Worm (Caenorhabditis elegans) whole organism, L1 larva: ENCODE data around the gene Y47D7A.15.

Experiments
- efl-1 ChIP-seq, 4 experiments: fragments of 150-350 bp; optimal IDR thresholded peaks in 3 of 4; peaks in 1 of 4; 1 replicate in 1 of 4; 2 replicates in 3 of 4; lab custom pipeline; 2014; ENCODE audit warnings: missing biosample characterization in 2 of 4, missing genetic modification characterization in 2 of 4, missing genetic modification reagents in 2 of 4
- elt-2 ChIP-seq: sonication (generic microtip); optimal IDR thresholded peaks from 2 replicates; lab custom pipeline; 2016; ENCODE audit warnings: missing genetic modification characterization, mild to moderate bottlenecking, inconsistent platforms, missing compliant biosample characterization, missing genetic modification reagents
- fos-1 ChIP-seq: fragments of 150-350 bp; optimal IDR thresholded peaks from 2 replicates; lab custom pipeline; 2014; ENCODE audit warnings: missing biosample characterization, missing genetic modification characterization
- lin-15B ChIP-seq: fragments of 150-350 bp; sonication (generic microtip); optimal IDR thresholded peaks from 3 replicates; lab custom pipeline; 2014; ENCODE audit warnings: missing biosample characterization, missing genetic modification characterization
- mdl-1 ChIP-seq, 2 experiments: fragments of 150-350 bp; optimal IDR thresholded peaks; 2 replicates each; lab custom pipeline; 2014 to 2017; ENCODE audit warnings: missing biosample characterization in 2 of 2, missing genetic modification characterization in 2 of 2, inconsistent platforms in 1 of 2
- nhr-237 ChIP-seq: fragments of 150-350 bp; optimal IDR thresholded peaks from 2 replicates; lab custom pipeline; 2014; ENCODE audit warnings: missing biosample characterization, missing genetic modification characterization
- nhr-77 ChIP-seq: fragments of 150-350 bp; optimal IDR thresholded peaks from 2 replicates; lab custom pipeline; 2014; ENCODE audit warnings: missing biosample characterization, missing genetic modification characterization
- pqm-1 ChIP-seq: sonication (generic microtip); optimal IDR thresholded peaks from 3 replicates; lab custom pipeline; 2017; ENCODE audit warnings: missing biosample characterization, missing genetic modification characterization
- rnt-1 ChIP-seq: sonication (generic microtip); optimal IDR thresholded peaks from 2 replicates; lab custom pipeline; 2016; ENCODE audit warnings: mild to moderate bottlenecking, missing genetic modification characterization, moderate library complexity, missing compliant biosample characterization
- tlp-1 ChIP-seq: fragments of 150-350 bp; optimal IDR thresholded peaks from 2 replicates; lab custom pipeline; 2014; ENCODE audit warnings: missing biosample characterization, missing genetic modification characterization
- unc-86 ChIP-seq: sonication (generic microtip); optimal IDR thresholded peaks from 2 replicates; lab custom pipeline; 2016; ENCODE audit warnings: missing genetic modification characterization, missing compliant biosample characterization
- zag-1 ChIP-seq: fragments of 150-350 bp; optimal IDR thresholded peaks from 2 replicates; lab custom pipeline; 2014; ENCODE audit warnings: missing biosample characterization, missing genetic modification characterization
- zip-4 ChIP-seq: fragments of 200-800 bp; sonication (Bioruptor generic); optimal IDR thresholded peaks from 2 replicates; lab custom pipeline; 2018; ENCODE audit warnings: mild to moderate bottlenecking, missing genetic modification characterization, moderate library complexity, missing compliant biosample characterization

DNA sequence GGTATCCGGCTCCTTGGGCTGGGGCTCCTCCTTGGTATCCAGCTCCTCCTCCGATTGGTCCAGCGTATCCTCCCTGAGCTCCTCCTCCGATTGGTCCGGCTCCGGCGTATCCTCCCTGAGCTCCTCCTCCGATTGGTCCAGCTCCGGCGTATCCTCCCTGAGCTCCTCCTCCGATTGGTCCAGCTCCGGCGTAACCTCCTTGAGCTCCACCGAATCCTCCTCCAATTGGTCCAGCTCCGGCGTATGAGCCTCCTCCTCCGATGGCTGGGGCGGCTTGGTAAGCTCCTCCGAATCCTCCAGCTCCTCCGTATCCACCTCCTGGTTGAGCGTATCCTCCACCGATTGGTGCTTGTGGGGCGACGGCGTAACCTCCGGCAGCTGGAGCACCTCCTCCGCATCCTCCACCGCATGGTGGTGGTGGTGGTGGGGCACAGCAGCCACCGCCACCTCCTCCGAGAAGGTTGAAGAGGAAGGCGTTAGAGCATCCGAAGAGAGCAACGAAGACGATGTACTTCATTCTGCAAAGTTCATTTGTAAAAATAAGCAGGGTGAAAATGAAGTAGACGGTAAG, 2.5 kb upstream of the Y47D7A.15 start, which contains the start of gene Y47D7A.13:
- TF ChIP-seq pqm-1 (no peak), unc-86 (tag; lab: Kevin White, UChicago) (no peak), efl-1 (optimal IDR thresholded peaks at IDR 0.05; lab: Kevin White, UChicago) (no peak), efl-1 (GFP tag; optimal IDR thresholded peaks at IDR 0.05 in 1 of 2; lab: Kevin White, UChicago) (no peak), rnt-1 (tag; lab: Kevin White, UChicago) (no peak), zag-1 (tag; lab: Kevin White, UChicago) (no peak), fos-1 (tag; lab: Kevin White, UChicago) (no peak), mdl-1 (tag; optimal IDR thresholded peaks at IDR 0.05; lab: Kevin White, UChicago) (no peak), nhr-77 (tag; lab: Kevin White, UChicago) (no peak), elt-2 (tag; lab: Kevin White, UChicago) (no peak), nhr-237 (no peak), tlp-1 (tag; lab: Kevin White, UChicago) (no peak), zip-4 (GFP tag; lab: Kevin White, UChicago) (no peak), lin-15B (tag; lab: Kevin White, UChicago) (no peak)
